Fruit fly (Drosophila melanogaster) whole organism: ENCODE measurements around the gene Takl2.

ENCODE experiments used
- CG8478 ChIP-seq: fragments of >200 bp; optimal IDR thresholded peaks from 2 replicates; lab custom pipeline; 2018; ENCODE audit warnings: inconsistent platforms
- Dll ChIP-seq: fragments of >200 bp; optimal IDR thresholded peaks from 2 replicates; lab custom pipeline; 2017
- EcR ChIP-seq, 2 experiments: fragments of >200 bp; optimal IDR thresholded peaks; 2 replicates each; lab custom pipeline; 2017; ENCODE audit warnings: missing biosample characterization in 2 of 2, missing genetic modification characterization in 2 of 2, missing genetic modification reagents in 2 of 2
- pan ChIP-seq: fragments of >200 bp; optimal IDR thresholded peaks from 2 replicates; lab custom pipeline; 2017
- psq ChIP-seq: fragments of >200 bp; optimal IDR thresholded peaks from 2 replicates; lab custom pipeline; 2017
- usp ChIP-seq: fragments of >200 bp; optimal IDR thresholded peaks from 2 replicates; lab custom pipeline; 2017; ENCODE audit warnings: missing biosample characterization, missing genetic modification characterization, mixed read lengths

The Takl2 gene

DNA sequence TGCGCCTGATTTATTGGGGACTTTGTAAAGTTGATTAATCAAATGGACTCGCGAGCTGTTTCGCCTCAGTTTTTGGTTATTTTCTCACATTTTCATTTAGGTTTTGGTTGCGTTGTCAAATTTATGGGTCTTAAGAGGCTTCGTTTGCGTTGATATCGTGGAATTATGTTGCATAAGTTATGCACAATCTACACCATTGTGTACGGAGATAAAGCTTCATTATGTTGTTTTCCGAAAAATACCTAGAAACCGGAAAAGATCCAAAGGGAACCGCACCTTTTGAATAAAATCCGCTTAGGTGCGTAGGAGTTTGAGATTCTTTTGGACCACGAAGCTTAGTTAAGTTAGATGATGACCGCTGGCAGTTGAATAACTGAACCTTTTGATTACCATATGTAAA lies 23.5 kb upstream of the Takl2 start:
- no peak for TF ChIP-seq CG8478 (lab: Kevin White, UChicago)
- no peak for TF ChIP-seq usp (GFP tag; lab: Kevin White, UChicago)
- no peak for TF ChIP-seq EcR (GFP tag; optimal IDR thresholded peaks at IDR 0.05; lab: Kevin White, UChicago)
- no peak for TF ChIP-seq Dll (lab: Kevin White, UChicago)
- no peak for TF ChIP-seq psq
- TF ChIP-seq pan (lab: Kevin White, UChicago), result no peak

- TF ChIP-seq psq (no peak), CG8478 (lab: Kevin White, UChicago) (no peak)
Observed at dm6 chr3R:22756289-22756688, 22.6 kb upstream of the Takl2 start.

dm6 chr3R:22755187-22755777 lies 21.6 kb upstream of the Takl2 start:
- TF ChIP-seq Dll (lab: Kevin White, UChicago) (peak; percentile 27), pan (lab: Kevin White, UChicago) (no peak), psq (no peak), CG8478 (lab: Kevin White, UChicago) (no peak), usp (GFP tag; lab: Kevin White, UChicago) (no peak)

- TF ChIP-seq Dll (lab: Kevin White, UChicago) (peak; percentile 61), EcR (GFP tag; optimal IDR thresholded peaks at IDR 0.05; lab: Kevin White, UChicago) (no peak), psq (no peak), CG8478 (lab: Kevin White, UChicago) (no peak), pan (lab: Kevin White, UChicago) (no peak), usp (GFP tag; lab: Kevin White, UChicago) (no peak)
Observed at dm6 chr3R:22753895-22754774, 20.5 kb upstream of the Takl2 start.

DNA sequence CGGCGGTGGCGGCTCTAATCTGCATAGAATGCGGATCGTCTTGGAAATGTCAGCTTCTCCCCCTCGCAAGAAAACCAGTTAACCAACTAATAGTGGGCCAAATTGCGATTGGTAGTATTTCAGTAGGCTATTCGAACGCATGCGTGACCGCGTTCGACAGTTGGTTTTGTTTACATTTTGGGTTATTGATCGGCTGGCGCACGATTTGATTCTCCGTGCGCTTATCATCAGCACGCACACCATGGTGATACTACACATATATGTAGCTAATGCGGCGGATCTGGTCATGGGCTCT lies 19.9 kb upstream of the Takl2 start:
- no peak for TF ChIP-seq EcR (GFP tag; optimal IDR thresholded peaks at IDR 0.05; lab: Kevin White, UChicago)
- TF ChIP-seq CG8478 (lab: Kevin White, UChicago), result no peak
- no peak for TF ChIP-seq pan (lab: Kevin White, UChicago)
- TF ChIP-seq Dll (lab: Kevin White, UChicago), result no peak
- no peak for TF ChIP-seq usp (GFP tag; lab: Kevin White, UChicago)
- no peak for TF ChIP-seq psq

DNA sequence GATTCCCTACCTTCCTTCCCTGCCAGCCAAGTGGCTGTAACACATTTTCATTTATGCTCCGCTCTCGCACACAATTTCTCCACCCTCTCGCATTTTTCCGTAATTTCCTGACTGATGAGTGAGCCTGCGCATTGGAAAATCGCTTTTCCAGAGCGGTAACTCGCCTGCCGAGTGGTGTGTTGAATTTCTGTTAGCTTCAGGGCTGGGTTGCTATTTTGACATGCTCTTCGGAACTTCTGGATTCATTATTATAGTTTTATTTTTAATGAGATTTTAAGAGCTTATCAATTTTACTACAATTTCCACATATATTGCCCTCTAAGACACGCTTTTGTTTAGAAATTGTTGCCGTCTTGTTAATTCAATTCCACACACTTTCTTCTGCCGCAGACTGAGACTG lies 19.3 kb upstream of the Takl2 start:
- TF ChIP-seq psq (no peak), EcR (GFP tag; optimal IDR thresholded peaks at IDR 0.05; lab: Kevin White, UChicago) (no peak), usp (GFP tag; lab: Kevin White, UChicago) (no peak), pan (lab: Kevin White, UChicago) (no peak), Dll (lab: Kevin White, UChicago) (no peak), CG8478 (lab: Kevin White, UChicago) (no peak)

DNA sequence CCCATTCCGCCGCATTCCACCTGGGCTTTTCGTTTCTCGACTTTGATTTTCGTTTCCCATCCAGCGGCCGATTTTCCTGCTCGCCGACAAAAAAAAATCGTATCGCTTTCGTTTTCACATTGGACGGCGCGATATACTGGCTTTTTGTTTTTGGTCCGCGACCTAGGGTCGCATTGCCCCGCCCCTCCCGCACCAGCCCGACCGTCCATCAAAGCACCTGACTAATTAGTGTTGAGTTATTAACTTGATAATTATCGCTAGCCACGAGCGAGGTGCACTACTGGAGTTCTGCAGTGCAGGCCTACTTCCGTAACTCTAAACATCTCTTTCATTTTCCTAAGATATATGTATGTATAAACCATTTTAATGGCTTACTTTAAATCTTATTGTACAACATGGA lies 18.0 kb upstream of the Takl2 start:
- TF ChIP-seq Dll (lab: Kevin White, UChicago), result no peak
- no peak for TF ChIP-seq CG8478 (lab: Kevin White, UChicago)
- TF ChIP-seq pan (lab: Kevin White, UChicago), result no peak
- no peak for TF ChIP-seq psq
- TF ChIP-seq usp (GFP tag; lab: Kevin White, UChicago), result no peak
- no peak for TF ChIP-seq EcR (GFP tag; optimal IDR thresholded peaks at IDR 0.05; lab: Kevin White, UChicago)

- TF ChIP-seq CG8478 (lab: Kevin White, UChicago), result no peak
- TF ChIP-seq Dll (lab: Kevin White, UChicago), result no peak
- TF ChIP-seq psq, result no peak
- TF ChIP-seq usp (GFP tag; lab: Kevin White, UChicago), result no peak
- no peak for TF ChIP-seq EcR (GFP tag; optimal IDR thresholded peaks at IDR 0.05; lab: Kevin White, UChicago)
- no peak for TF ChIP-seq pan (lab: Kevin White, UChicago)
Observed at dm6 chr3R:22751111-22751510, 17.5 kb upstream of the Takl2 start.

DNA sequence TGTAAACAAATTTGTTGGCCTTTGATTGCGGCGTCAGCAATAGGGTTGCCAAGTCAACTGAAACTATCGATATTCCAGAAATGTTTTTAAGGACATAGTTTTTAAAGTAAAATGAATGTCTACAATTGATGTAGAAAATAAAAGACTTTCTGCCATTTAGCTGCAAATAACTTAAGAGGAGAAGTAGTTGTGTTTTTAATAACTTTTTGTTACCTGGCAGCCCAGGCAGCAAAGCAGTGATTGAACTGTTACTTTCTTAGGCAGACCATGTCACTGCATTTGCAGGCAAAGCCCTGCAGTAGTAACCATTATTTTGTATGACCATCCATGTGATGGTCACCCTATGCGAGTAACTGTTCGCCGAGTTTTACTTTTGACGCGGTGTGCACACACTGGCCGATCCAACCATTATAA lies 16.9 kb upstream of the Takl2 start, which contains the start of the genes rumi, CG7029 and Usp12-46:
rumi (minus strand) TSS at position 64 of the 414 bp plus-strand sequence.
CG7029 (plus strand) TSS at position 368 of the 414 bp plus-strand sequence.
Usp12-46 (plus strand) TSS at position 368 of the 414 bp plus-strand sequence.
- TF ChIP-seq CG8478 (lab: Kevin White, UChicago), result no peak
- no peak for TF ChIP-seq pan (lab: Kevin White, UChicago)
- no peak for TF ChIP-seq usp (GFP tag; lab: Kevin White, UChicago)
- no peak for TF ChIP-seq Dll (lab: Kevin White, UChicago)
- no peak for TF ChIP-seq EcR (GFP tag; optimal IDR thresholded peaks at IDR 0.05; lab: Kevin White, UChicago)

DNA sequence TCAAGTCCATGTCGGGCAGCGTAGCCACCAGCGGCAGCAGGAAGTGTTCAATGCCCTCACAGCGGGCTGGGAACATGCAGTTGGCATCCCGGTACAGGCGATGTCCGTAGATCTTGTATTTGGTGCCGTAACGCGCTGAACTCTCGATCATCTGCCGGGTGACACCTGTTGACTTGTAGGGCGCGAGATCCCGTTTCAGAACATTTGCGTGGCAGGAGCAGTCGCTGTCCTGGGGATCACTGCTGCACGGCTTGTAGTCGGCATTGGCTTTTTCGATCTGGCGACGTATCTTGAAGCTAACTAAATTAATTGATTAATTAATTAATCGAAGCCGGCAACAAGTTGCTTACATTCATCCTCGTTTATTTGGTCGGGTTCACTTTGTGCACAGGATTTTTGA lies 16.4 kb upstream of the Takl2 start:
- no peak for TF ChIP-seq usp (GFP tag; lab: Kevin White, UChicago)

dm6 chr3R:22748956-22749355 lies 15.3 kb upstream of the Takl2 start, which contains the start of gene CG31139:
Gene CG31139, minus strand, starts transcription at chr3R:22749056.
- no peak for TF ChIP-seq pan (lab: Kevin White, UChicago)
- TF ChIP-seq EcR (GFP tag; optimal IDR thresholded peaks at IDR 0.05; lab: Kevin White, UChicago), result no peak
- no peak for TF ChIP-seq psq
- TF ChIP-seq Dll (lab: Kevin White, UChicago), result no peak
- no peak for TF ChIP-seq usp (GFP tag; lab: Kevin White, UChicago)
- no peak for TF ChIP-seq CG8478 (lab: Kevin White, UChicago)
